Worm (Caenorhabditis elegans) whole organism, L2 larva: ENCODE data around the gene mppb-1.

Source experiments
- C34F6.9 ChIP-seq: fragments of 150-350 bp; optimal IDR thresholded peaks from 2 replicates; lab custom pipeline; 2014; ENCODE audit warnings: missing biosample characterization, missing genetic modification characterization
- F13H6.1 ChIP-seq: sonication (generic microtip); optimal IDR thresholded peaks from 2 replicates; lab custom pipeline; 2016; ENCODE audit warnings: missing genetic modification characterization, missing compliant biosample characterization
- ZK546.5 ChIP-seq: sonication (generic microtip); optimal IDR thresholded peaks from 2 replicates; lab custom pipeline; 2017; ENCODE audit warnings: missing biosample characterization, missing genetic modification characterization
- alr-1 ChIP-seq: fragments of 150-350 bp; optimal IDR thresholded peaks from 2 replicates; lab custom pipeline; 2014; ENCODE audit warnings: missing biosample characterization, missing genetic modification characterization
- aly-2 ChIP-seq: fragments of 150-350 bp; optimal IDR thresholded peaks from 2 replicates; lab custom pipeline; 2014; ENCODE audit warnings: missing biosample characterization, missing genetic modification characterization
- ama-1 ChIP-seq: fragments of 150-350 bp; optimal IDR thresholded peaks from 2 replicates; lab custom pipeline; 2018; ENCODE audit warnings: inconsistent platforms
- blmp-1 ChIP-seq: sonication (generic microtip); optimal IDR thresholded peaks from 2 replicates; lab custom pipeline; 2017; ENCODE audit warnings: missing genetic modification characterization, mild to moderate bottlenecking, missing compliant biosample characterization, antibody characterized with exemption, moderate library complexity; ENCODE audit not compliant: insufficient read depth
- ceh-16 ChIP-seq: fragments of 150-350 bp; optimal IDR thresholded peaks from 2 replicates; lab custom pipeline; 2014; ENCODE audit warnings: missing biosample characterization, missing genetic modification characterization
- ceh-82 ChIP-seq: fragments of 150-350 bp; optimal IDR thresholded peaks from 2 replicates; lab custom pipeline; 2014; ENCODE audit warnings: missing biosample characterization, missing genetic modification characterization
- crh-2 ChIP-seq: sonication (generic microtip); optimal IDR thresholded peaks from 2 replicates; lab custom pipeline; 2017; ENCODE audit warnings: missing biosample characterization, missing genetic modification characterization
- egl-27 ChIP-seq: sonication (generic microtip); optimal IDR thresholded peaks from 3 replicates; lab custom pipeline; 2017; ENCODE audit warnings: missing biosample characterization, missing genetic modification reagents, missing genetic modification characterization
- elt-1 ChIP-seq: fragments of 150-350 bp; optimal IDR thresholded peaks from 2 replicates; lab custom pipeline; 2014; ENCODE audit warnings: missing biosample characterization, missing genetic modification characterization
- elt-3 ChIP-seq: sonication (generic microtip); optimal IDR thresholded peaks from 2 replicates; lab custom pipeline; 2017; ENCODE audit warnings: missing biosample characterization, missing genetic modification characterization
- fos-1 ChIP-seq: fragments of 150-350 bp; optimal IDR thresholded peaks from 2 replicates; lab custom pipeline; 2014; ENCODE audit warnings: missing biosample characterization, missing genetic modification characterization
- gmeb-1 ChIP-seq: fragments of 150-350 bp; optimal IDR thresholded peaks from 2 replicates; lab custom pipeline; 2014; ENCODE audit warnings: missing biosample characterization, missing genetic modification characterization
- lin-11 ChIP-seq: fragments of 150-350 bp; sonication (generic microtip); optimal IDR thresholded peaks from 2 replicates; lab custom pipeline; 2014; ENCODE audit warnings: missing biosample characterization, missing genetic modification characterization, inconsistent platforms, mixed read lengths
- lin-13 ChIP-seq: fragments of 150-350 bp; optimal IDR thresholded peaks from 2 replicates; lab custom pipeline; 2014; ENCODE audit warnings: missing biosample characterization, missing genetic modification reagents, missing genetic modification characterization
- lin-39 ChIP-seq: fragments of 150-350 bp; optimal IDR thresholded peaks from 2 replicates; lab custom pipeline; 2014; ENCODE audit warnings: missing biosample characterization, missing genetic modification reagents, missing genetic modification characterization
- lsy-2 ChIP-seq, 2 experiments: fragments of 150-350 bp in 1 of 2; sonication (generic microtip) in 1 of 2; optimal IDR thresholded peaks; 2 replicates each; lab custom pipeline; 2014 to 2017; ENCODE audit warnings: missing biosample characterization in 2 of 2, missing genetic modification characterization in 2 of 2
- mab-5 ChIP-seq: fragments of 150-350 bp; optimal IDR thresholded peaks from 2 replicates; lab custom pipeline; 2014; ENCODE audit warnings: missing biosample characterization, missing genetic modification characterization
- mbf-1 ChIP-seq: sonication (generic microtip); optimal IDR thresholded peaks from 2 replicates; lab custom pipeline; 2017; ENCODE audit warnings: missing biosample characterization, missing genetic modification characterization
- mdl-1 ChIP-seq, 2 experiments: fragments of 150-350 bp in 1 of 2; sonication (generic microtip) in 1 of 2; optimal IDR thresholded peaks; 2 replicates each; lab custom pipeline; 2017; ENCODE audit warnings: missing biosample characterization in 2 of 2, missing genetic modification characterization in 2 of 2
- nhr-11 ChIP-seq: fragments of 150-350 bp; optimal IDR thresholded peaks from 2 replicates; lab custom pipeline; 2014; ENCODE audit warnings: missing biosample characterization, missing genetic modification characterization
- nhr-12 ChIP-seq: fragments of 150-350 bp; optimal IDR thresholded peaks from 2 replicates; lab custom pipeline; 2014; ENCODE audit warnings: missing biosample characterization, missing genetic modification characterization
- nhr-129 ChIP-seq: fragments of 150-350 bp; optimal IDR thresholded peaks from 2 replicates; lab custom pipeline; 2014; ENCODE audit warnings: missing biosample characterization, missing genetic modification characterization
- nhr-21 ChIP-seq: fragments of 150-350 bp; optimal IDR thresholded peaks from 2 replicates; lab custom pipeline; 2014; ENCODE audit warnings: missing biosample characterization, missing genetic modification characterization
- nhr-23 ChIP-seq: fragments of 150-350 bp; optimal IDR thresholded peaks from 2 replicates; lab custom pipeline; 2014; ENCODE audit warnings: missing biosample characterization, missing genetic modification reagents, missing genetic modification characterization
- nhr-237 ChIP-seq: fragments of 150-350 bp; optimal IDR thresholded peaks from 2 replicates; lab custom pipeline; 2014; ENCODE audit warnings: missing biosample characterization, missing genetic modification characterization
- nhr-25 ChIP-seq: fragments of 150-350 bp; sonication (generic microtip); optimal IDR thresholded peaks from 3 replicates; lab custom pipeline; 2014; ENCODE audit warnings: missing biosample characterization, missing genetic modification characterization
- nhr-6 ChIP-seq: fragments of 150-350 bp; optimal IDR thresholded peaks from 2 replicates; lab custom pipeline; 2014; ENCODE audit warnings: missing biosample characterization, missing genetic modification characterization
- nhr-77 ChIP-seq: fragments of 150-350 bp; optimal IDR thresholded peaks from 2 replicates; lab custom pipeline; 2014; ENCODE audit warnings: missing biosample characterization, missing genetic modification characterization
- peb-1 ChIP-seq: fragments of 150-350 bp; optimal IDR thresholded peaks from 2 replicates; lab custom pipeline; 2014; ENCODE audit warnings: missing biosample characterization, missing genetic modification characterization
- sma-3 ChIP-seq: sonication (generic microtip); optimal IDR thresholded peaks from 2 replicates; lab custom pipeline; 2016; ENCODE audit warnings: missing genetic modification reagents, missing genetic modification characterization, missing compliant biosample characterization
- sma-9 ChIP-seq, 2 experiments: fragments of 150-350 bp in 1 of 2; sonication (generic microtip) in 1 of 2; optimal IDR thresholded peaks; 2 replicates each; lab custom pipeline; 2014 to 2016; ENCODE audit warnings: missing genetic modification characterization in 2 of 2, mild to moderate bottlenecking in 1 of 2, missing biosample characterization in 1 of 2, missing compliant biosample characterization in 1 of 2, missing genetic modification reagents in 1 of 2, moderate library complexity in 1 of 2
- snpc-4 ChIP-seq: fragments of 150-350 bp; optimal IDR thresholded peaks from 2 replicates; lab custom pipeline; 2014; ENCODE audit warnings: missing biosample characterization, missing genetic modification characterization
- unc-39 ChIP-seq: fragments of 150-350 bp; optimal IDR thresholded peaks from 2 replicates; lab custom pipeline; 2014; ENCODE audit warnings: missing biosample characterization, missing genetic modification characterization
- ztf-1 ChIP-seq: fragments of 200-800 bp; sonication (Bioruptor generic); conservative IDR thresholded peaks from 2 replicates; pipeline ENCODE4 v1.3.6; 2022; ENCODE audit warnings: missing genetic modification characterization, missing compliant biosample characterization
- ztf-11 ChIP-seq: sonication (generic microtip); optimal IDR thresholded peaks from 2 replicates; lab custom pipeline; 2017; ENCODE audit warnings: missing biosample characterization, missing genetic modification characterization
- ztf-4 ChIP-seq: fragments of 150-350 bp; optimal IDR thresholded peaks from 2 replicates; lab custom pipeline; 2014; ENCODE audit warnings: missing biosample characterization, missing genetic modification characterization

Gene mppb-1

DNA sequence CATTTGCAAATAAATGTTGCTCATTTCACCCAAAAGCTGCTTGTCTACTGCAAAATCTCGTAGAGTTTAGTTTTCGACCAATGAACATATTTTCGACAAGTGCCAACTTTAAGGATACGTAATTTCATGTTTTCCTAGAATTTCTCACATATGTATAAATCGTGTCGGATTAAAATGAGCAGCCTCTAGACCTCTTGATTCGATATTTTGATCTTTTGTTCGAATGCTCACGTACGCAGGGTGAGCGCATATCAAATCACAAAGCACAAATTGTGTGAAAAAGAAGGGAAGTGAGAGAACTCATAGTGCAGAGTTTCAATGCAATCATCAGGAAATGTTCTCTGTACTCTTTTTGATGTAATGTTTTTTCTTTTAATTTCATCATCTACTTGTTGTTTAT is 11.0 kb upstream of the mppb-1 start (continued):
- TF ChIP-seq nhr-6 (tag; lab: Kevin White, UChicago) (no peak), sma-3 (GFP tag; lab: Kevin White, UChicago) (no peak), alr-1 (tag; lab: Kevin White, UChicago) (no peak), blmp-1 (tag; lab: Kevin White, UChicago) (no peak), lsy-2 (tag; optimal IDR thresholded peaks at IDR 0.05; lab: Kevin White, UChicago) (peak in 1 of 2 experiments; percentile 36), ztf-1 (GFP tag; lab: Robert Waterston, UW) (no peak), mab-5 (tag; lab: Kevin White, UChicago) (no peak), aly-2 (tag; lab: Kevin White, UChicago) (no peak), lin-39 (no peak), nhr-12 (no peak), peb-1 (tag; lab: Kevin White, UChicago) (no peak)

DNA sequence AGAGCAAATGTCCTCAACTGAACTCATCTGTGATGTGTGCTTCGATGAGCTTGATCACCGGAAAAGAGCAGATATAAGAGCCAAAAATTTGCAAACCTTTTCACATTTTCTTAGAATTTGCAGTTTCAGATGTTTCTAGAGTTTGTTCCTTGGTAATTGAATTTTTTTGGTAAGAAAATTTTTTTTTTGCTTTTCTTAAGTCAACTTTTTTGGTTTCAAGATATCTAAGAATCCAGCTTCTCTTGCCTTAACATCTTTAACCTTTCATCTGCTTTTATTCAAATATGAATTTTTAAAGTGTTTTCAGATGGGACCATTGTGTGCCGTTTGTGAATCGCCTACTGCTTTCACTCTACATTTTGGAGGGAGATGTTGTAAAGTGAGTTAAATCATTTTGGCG is 4.8 kb upstream of the mppb-1 start, which contains the start of gene nhr-11:
TSS of gene nhr-11 (plus strand) at position 301 of the 400 bp plus-strand sequence.
- no peak for TF ChIP-seq ceh-16
- TF ChIP-seq elt-1 (tag; lab: Kevin White, UChicago): no peak
- no peak for TF ChIP-seq nhr-129 (tag; lab: Kevin White, UChicago)
- no peak for TF ChIP-seq lin-13 (GFP tag; lab: Kevin White, UChicago)
- TF ChIP-seq fos-1: no peak
- no peak for TF ChIP-seq elt-3 (tag; lab: Kevin White, UChicago)
- TF ChIP-seq ztf-1 (GFP tag; lab: Robert Waterston, UW): no peak
- TF ChIP-seq gmeb-1 (tag; lab: Kevin White, UChicago): no peak
- TF ChIP-seq crh-2: no peak
- TF ChIP-seq mbf-1 (tag; lab: Kevin White, UChicago): no peak
- no peak for TF ChIP-seq ama-1

DNA sequence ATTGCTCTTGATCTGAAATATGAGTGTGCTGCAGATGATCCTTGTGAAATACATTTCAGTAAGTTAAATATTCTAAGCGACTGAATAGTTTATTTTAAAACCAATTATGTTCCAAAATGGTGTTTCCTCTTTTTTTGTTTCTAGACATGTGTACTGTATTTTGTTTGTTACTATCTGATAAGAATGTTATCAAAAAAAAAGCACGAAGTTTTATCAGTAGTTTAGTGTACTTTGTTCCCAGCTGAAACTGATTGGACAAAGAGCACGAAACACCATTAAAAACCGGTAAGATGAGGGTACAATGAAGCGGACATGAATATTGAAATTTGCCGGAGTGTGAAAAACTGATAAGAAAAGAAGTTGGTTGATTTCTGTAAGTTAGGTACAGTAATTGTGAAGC is 4.3 kb upstream of the mppb-1 start:
- no peak for TF ChIP-seq elt-3 (tag; lab: Kevin White, UChicago)
- peak; percentile 22 for TF ChIP-seq fos-1
- TF ChIP-seq, all 48 proteins: peak for 1

DNA sequence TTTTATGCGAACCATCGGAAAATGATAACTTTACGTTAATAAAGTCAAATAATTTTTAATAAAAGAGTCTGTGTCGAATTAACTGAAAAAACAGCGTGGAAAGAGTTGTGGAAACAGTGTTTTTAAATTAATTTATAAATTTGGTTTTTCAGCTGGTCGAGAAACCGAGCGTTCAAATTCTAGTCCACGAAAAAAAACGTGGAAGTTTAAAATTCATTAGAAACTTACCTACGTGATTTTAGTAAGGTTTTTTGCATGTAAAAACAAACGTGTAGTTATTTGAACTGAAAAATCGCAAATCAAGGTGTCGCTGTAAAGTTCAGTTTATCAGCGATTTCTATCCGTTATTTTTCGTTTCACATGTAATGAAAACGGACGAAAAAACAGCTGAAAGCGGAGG is 4.0 kb downstream of the mppb-1 start, which contains the start of gene mans-4:
TSS of gene mans-4 (minus strand) at position 101 of the 400 bp plus-strand sequence.
- TF ChIP-seq sma-9 (GFP tag; optimal IDR thresholded peaks at IDR 0.05; lab: Kevin White, UChicago) (no peak), sma-9 (tag; optimal IDR thresholded peaks at IDR 0.05; lab: Kevin White, UChicago) (no peak), egl-27 (tag; lab: Kevin White, UChicago) (no peak), nhr-77 (no peak), nhr-129 (tag; lab: Kevin White, UChicago) (no peak), aly-2 (tag; lab: Kevin White, UChicago) (no peak), crh-2 (no peak)

DNA sequence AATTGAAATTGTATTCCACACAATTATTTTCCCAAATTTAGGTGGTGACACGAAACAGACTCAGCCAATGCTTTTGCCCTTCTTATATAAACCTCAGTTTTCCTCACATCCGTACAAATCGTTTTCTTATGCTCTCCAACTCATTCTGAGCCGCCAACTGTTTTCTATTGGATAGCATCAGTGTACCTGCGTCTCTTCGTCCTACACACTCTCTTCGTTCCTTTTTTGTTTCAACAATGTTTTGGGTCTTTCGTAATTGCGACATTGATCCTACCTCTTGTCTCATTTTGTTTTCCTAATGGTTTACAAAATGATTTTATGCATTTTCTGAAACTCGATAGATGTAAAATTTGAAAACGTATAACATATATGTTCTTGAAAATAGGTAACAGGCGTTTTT is 4.9 kb downstream of the mppb-1 start:
- peak; percentile 36 for TF ChIP-seq nhr-129 (tag; lab: Kevin White, UChicago)
- TF ChIP-seq ama-1: no peak
- TF ChIP-seq lsy-2 (tag; optimal IDR thresholded peaks at IDR 0.05; lab: Kevin White, UChicago): peak in 1 of 2 experiments; percentile 26
- TF ChIP-seq sma-9 (GFP tag; optimal IDR thresholded peaks at IDR 0.05; lab: Kevin White, UChicago): peak; percentile 19
- TF ChIP-seq sma-9 (tag; optimal IDR thresholded peaks at IDR 0.05; lab: Kevin White, UChicago): no peak
- TF ChIP-seq nhr-237 (tag; lab: Kevin White, UChicago): no peak
- no peak for TF ChIP-seq lin-39
- TF ChIP-seq blmp-1 (tag; lab: Kevin White, UChicago): no peak
- no peak for TF ChIP-seq nhr-23 (tag; lab: Kevin White, UChicago)
- TF ChIP-seq unc-39 (tag; lab: Kevin White, UChicago): no peak
- no peak for TF ChIP-seq elt-1 (tag; lab: Kevin White, UChicago)
- peak; percentile 11 for TF ChIP-seq C34F6.9 (tag; lab: Kevin White, UChicago)
- no peak for TF ChIP-seq nhr-11
- no peak for TF ChIP-seq F13H6.1 (tag; lab: Kevin White, UChicago)

DNA sequence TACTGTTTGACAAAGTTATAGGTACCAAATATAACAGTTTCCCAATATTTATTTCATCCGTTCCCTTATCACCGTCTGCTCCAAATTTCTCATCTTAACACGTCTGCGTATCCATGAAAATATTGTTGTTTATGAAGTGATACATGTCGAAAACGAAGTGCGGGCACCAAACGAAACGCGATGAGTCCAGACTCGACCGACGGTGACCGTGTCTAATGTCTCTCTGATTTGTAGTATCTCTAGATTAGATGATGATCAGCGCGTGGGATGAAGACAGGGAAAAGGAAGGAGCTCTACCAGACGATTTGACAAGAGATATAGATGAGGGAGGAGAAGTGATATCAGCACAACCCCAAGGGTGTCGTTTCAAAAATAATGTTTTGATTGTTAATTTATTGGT is 5.7 kb downstream of the mppb-1 start:
- TF ChIP-seq ztf-1 (GFP tag; lab: Robert Waterston, UW) (no peak), sma-9 (GFP tag; optimal IDR thresholded peaks at IDR 0.05; lab: Kevin White, UChicago) (peak; percentile 52), sma-9 (tag; optimal IDR thresholded peaks at IDR 0.05; lab: Kevin White, UChicago) (no peak), F13H6.1 (tag; lab: Kevin White, UChicago) (peak; percentile 70), lsy-2 (tag; optimal IDR thresholded peaks at IDR 0.05; lab: Kevin White, UChicago) (peak in 1 of 2 experiments; percentile 36), nhr-77 (no peak), alr-1 (tag; lab: Kevin White, UChicago) (no peak), elt-1 (tag; lab: Kevin White, UChicago) (no peak), mbf-1 (tag; lab: Kevin White, UChicago) (no peak), nhr-25 (tag; lab: Kevin White, UChicago) (no peak), ztf-4 (no peak), lin-11 (tag; lab: Kevin White, UChicago) (no peak), ZK546.5 (tag; lab: Kevin White, UChicago) (no peak), lin-13 (GFP tag; lab: Kevin White, UChicago) (no peak), mdl-1 (tag; optimal IDR thresholded peaks at IDR 0.05; lab: Kevin White, UChicago) (no peak), peb-1 (tag; lab: Kevin White, UChicago) (no peak), aly-2 (tag; lab: Kevin White, UChicago) (no peak), snpc-4 (no peak), nhr-21 (tag; lab: Kevin White, UChicago) (no peak), blmp-1 (tag; lab: Kevin White, UChicago) (no peak), ceh-82 (tag; lab: Kevin White, UChicago) (no peak), ceh-16 (no peak), fos-1 (no peak), ztf-11 (tag; lab: Kevin White, UChicago) (no peak), nhr-129 (tag; lab: Kevin White, UChicago) (peak; percentile 50), elt-3 (tag; lab: Kevin White, UChicago) (no peak), unc-39 (tag; lab: Kevin White, UChicago) (no peak), C34F6.9 (tag; lab: Kevin White, UChicago) (peak; percentile 24)
